Worm (Caenorhabditis elegans) whole organism, L1 larva: ENCODE results near the gene rfc-2.
A peak's percentile ranks its signal among the peaks of the same experiment; 100 is the strongest.

ENCODE experiments used
- C16A3.4 ChIP-seq: fragments of 150-350 bp; optimal IDR thresholded peaks from 2 replicates; lab custom pipeline; 2014; ENCODE audit warnings: missing biosample characterization, missing genetic modification characterization
- C34B4.2 ChIP-seq: sonication (generic microtip); optimal IDR thresholded peaks from 2 replicates; lab custom pipeline; 2017; ENCODE audit warnings: mild to moderate bottlenecking, missing genetic modification characterization, missing compliant biosample characterization
- F16B12.6 ChIP-seq: fragments of 150-350 bp; optimal IDR thresholded peaks from 2 replicates; lab custom pipeline; 2014; ENCODE audit warnings: missing biosample characterization, missing genetic modification characterization
- aha-1 ChIP-seq: fragments of 150-350 bp; optimal IDR thresholded peaks from 2 replicates; lab custom pipeline; 2014; ENCODE audit warnings: missing biosample characterization, missing genetic modification characterization
- alr-1 ChIP-seq: fragments of 200-800 bp; sonication (Bioruptor generic); optimal IDR thresholded peaks from 2 replicates; lab custom pipeline; 2018; ENCODE audit warnings: borderline replicate concordance, mild to moderate bottlenecking, missing genetic modification characterization, missing compliant biosample characterization
- aly-2 ChIP-seq: fragments of 150-350 bp; optimal IDR thresholded peaks from 2 replicates; lab custom pipeline; 2014; ENCODE audit warnings: missing biosample characterization, missing genetic modification characterization
- ama-1 ChIP-seq: fragments of 150-350 bp; optimal IDR thresholded peaks from 2 replicates; lab custom pipeline; 2014
- ceh-63 ChIP-seq: fragments of 200-800 bp; sonication (Bioruptor generic); optimal IDR thresholded peaks from 2 replicates; lab custom pipeline; 2018; ENCODE audit warnings: mild to moderate bottlenecking, missing genetic modification characterization, missing compliant biosample characterization
- ceh-8 ChIP-seq: fragments of 200-800 bp; sonication (Bioruptor generic); optimal IDR thresholded peaks from 2 replicates; lab custom pipeline; 2018; ENCODE audit warnings: mild to moderate bottlenecking, missing genetic modification characterization, moderate library complexity, missing compliant biosample characterization
- ceh-88 ChIP-seq: fragments of 200-800 bp; sonication (Bioruptor generic); IDR thresholded peaks from 2 replicates; pipeline ENCODE4 v1.3.6; 2022; ENCODE audit warnings: missing genetic modification characterization, missing compliant biosample characterization
- ceh-90 ChIP-seq: sonication (generic microtip); optimal IDR thresholded peaks from 2 replicates; lab custom pipeline; 2016; ENCODE audit warnings: missing genetic modification characterization, missing compliant biosample characterization
- ces-1 ChIP-seq: fragments of 150-350 bp; optimal IDR thresholded peaks from 2 replicates; lab custom pipeline; 2014; ENCODE audit warnings: missing biosample characterization, missing genetic modification reagents, missing genetic modification characterization
- dpl-1 ChIP-seq, 3 experiments: fragments of 150-350 bp in 2 of 3; sonication (generic microtip) in 1 of 3; optimal IDR thresholded peaks; 2 replicates each; lab custom pipeline; 2014 to 2017; ENCODE audit warnings: missing biosample characterization in 3 of 3, missing genetic modification characterization in 3 of 3, missing genetic modification reagents in 3 of 3
- dsc-1 ChIP-seq: sonication (generic microtip); optimal IDR thresholded peaks from 2 replicates; lab custom pipeline; 2016; ENCODE audit warnings: mild to moderate bottlenecking, missing genetic modification characterization, missing compliant biosample characterization
- egl-13 ChIP-seq: sonication (generic microtip); optimal IDR thresholded peaks from 2 replicates; lab custom pipeline; 2016; ENCODE audit warnings: missing genotype, missing genetic modification reagents, missing genetic modification characterization, missing compliant biosample characterization
- egl-27 ChIP-seq, 2 experiments: fragments of 150-350 bp in 1 of 2; sonication (generic microtip); optimal IDR thresholded peaks; 3 replicates each; lab custom pipeline; 2017 to 2018; ENCODE audit warnings: missing biosample characterization in 2 of 2, missing genetic modification characterization in 2 of 2, missing genetic modification reagents in 2 of 2
- elt-2 ChIP-seq: sonication (generic microtip); optimal IDR thresholded peaks from 2 replicates; lab custom pipeline; 2016; ENCODE audit warnings: missing genetic modification characterization, mild to moderate bottlenecking, inconsistent platforms, missing compliant biosample characterization, missing genetic modification reagents
- elt-3 ChIP-seq, 6 experiments: fragments of 150-350 bp in 1 of 6; sonication (generic microtip); optimal IDR thresholded peaks; 2 replicates each; lab custom pipeline; 2017 to 2018; ENCODE audit warnings: missing biosample characterization in 6 of 6, missing genetic modification characterization in 6 of 6, inconsistent platforms in 1 of 6
- fkh-10 ChIP-seq: sonication (generic microtip); optimal IDR thresholded peaks from 2 replicates; lab custom pipeline; 2017; ENCODE audit warnings: missing biosample characterization, missing genetic modification reagents, missing genetic modification characterization
- fkh-4 ChIP-seq: sonication (generic microtip); optimal IDR thresholded peaks from 2 replicates; lab custom pipeline; 2016; ENCODE audit warnings: missing compliant biosample characterization, missing genetic modification characterization, borderline replicate concordance
- fkh-8 ChIP-seq: sonication (generic microtip); optimal IDR thresholded peaks from 2 replicates; lab custom pipeline; 2016; ENCODE audit warnings: mild to moderate bottlenecking, missing genetic modification characterization, missing compliant biosample characterization
- fos-1 ChIP-seq: fragments of 150-350 bp; optimal IDR thresholded peaks from 2 replicates; lab custom pipeline; 2014; ENCODE audit warnings: missing biosample characterization, missing genetic modification characterization
- hlh-17 ChIP-seq: fragments of 200-800 bp; sonication (Bioruptor generic); optimal IDR thresholded peaks from 2 replicates; lab custom pipeline; 2018; ENCODE audit warnings: missing genetic modification characterization, mild to moderate bottlenecking, missing compliant biosample characterization, moderate library complexity, borderline replicate concordance
- hpl-2 ChIP-seq: fragments of 150-350 bp; optimal IDR thresholded peaks from 2 replicates; lab custom pipeline; 2014; ENCODE audit warnings: missing biosample characterization, missing genetic modification reagents, missing genetic modification characterization
- irx-1 ChIP-seq: sonication (generic microtip); optimal IDR thresholded peaks from 2 replicates; lab custom pipeline; 2016; ENCODE audit warnings: missing genetic modification characterization, missing compliant biosample characterization
- isw-1 ChIP-seq: fragments of 200-800 bp; sonication (Bioruptor generic); IDR thresholded peaks from 2 replicates; pipeline ENCODE4 v1.3.6; 2022; ENCODE audit warnings: missing genetic modification characterization, missing compliant biosample characterization
- jun-1 ChIP-seq: fragments of 150-350 bp; optimal IDR thresholded peaks from 2 replicates; lab custom pipeline; 2014; ENCODE audit warnings: missing biosample characterization, missing genetic modification reagents, missing genetic modification characterization
- lin-13 ChIP-seq: fragments of 150-350 bp; optimal IDR thresholded peaks from 2 replicates; lab custom pipeline; 2014; ENCODE audit warnings: missing biosample characterization, missing genetic modification reagents, missing genetic modification characterization
- lin-15B ChIP-seq: fragments of 150-350 bp; sonication (generic microtip); optimal IDR thresholded peaks from 3 replicates; lab custom pipeline; 2014; ENCODE audit warnings: missing biosample characterization, missing genetic modification characterization
- lin-35 ChIP-seq, 2 experiments: fragments of 150-350 bp; optimal IDR thresholded peaks; 2 replicates each; lab custom pipeline; 2014; ENCODE audit warnings: missing biosample characterization in 2 of 2, missing genetic modification characterization in 2 of 2, missing genetic modification reagents in 2 of 2
- lin-39 ChIP-seq: fragments of 150-350 bp; optimal IDR thresholded peaks from 2 replicates; lab custom pipeline; 2014; ENCODE audit warnings: missing biosample characterization, missing genetic modification reagents, missing genetic modification characterization
- mab-9 ChIP-seq: fragments of 200-800 bp; sonication (Bioruptor generic); IDR thresholded peaks from 2 replicates; pipeline ENCODE4 v1.3.6; 2022; ENCODE audit warnings: missing genetic modification reagents, missing genetic modification characterization, missing compliant biosample characterization
- mdl-1 ChIP-seq, 2 experiments: fragments of 150-350 bp; optimal IDR thresholded peaks; 2 replicates each; lab custom pipeline; 2014 to 2017; ENCODE audit warnings: missing biosample characterization in 2 of 2, missing genetic modification characterization in 2 of 2, inconsistent platforms in 1 of 2
- mef-2 ChIP-seq: fragments of 150-350 bp; optimal IDR thresholded peaks from 2 replicates; lab custom pipeline; 2014; ENCODE audit warnings: missing biosample characterization, missing genetic modification characterization
- mep-1 ChIP-seq: fragments of 150-350 bp; optimal IDR thresholded peaks from 2 replicates; lab custom pipeline; 2014; ENCODE audit warnings: missing biosample characterization, missing genetic modification characterization
- nhr-19 ChIP-seq: fragments of 200-800 bp; sonication (Bioruptor generic); conservative IDR thresholded peaks from 2 replicates; pipeline ENCODE4 v1.3.6; 2022; ENCODE audit warnings: missing genetic modification characterization, missing compliant biosample characterization
- nhr-20 ChIP-seq: sonication (generic microtip); optimal IDR thresholded peaks from 2 replicates; lab custom pipeline; 2016; ENCODE audit warnings: mild to moderate bottlenecking, missing genetic modification characterization, missing compliant biosample characterization
- nhr-28 ChIP-seq: fragments of 150-350 bp; optimal IDR thresholded peaks from 2 replicates; lab custom pipeline; 2014; ENCODE audit warnings: missing biosample characterization, missing genetic modification characterization
- nhr-76 ChIP-seq: sonication (generic microtip); optimal IDR thresholded peaks from 2 replicates; lab custom pipeline; 2017; ENCODE audit warnings: missing biosample characterization, missing genetic modification characterization
- nhr-77 ChIP-seq: fragments of 150-350 bp; optimal IDR thresholded peaks from 2 replicates; lab custom pipeline; 2014; ENCODE audit warnings: missing biosample characterization, missing genetic modification characterization
- nhr-84 ChIP-seq: sonication (generic microtip); optimal IDR thresholded peaks from 2 replicates; lab custom pipeline; 2017; ENCODE audit warnings: missing biosample characterization, missing genetic modification characterization
- nhr-85 ChIP-seq: sonication (generic microtip); peaks from one replicate; lab custom pipeline; 2016; ENCODE audit warnings: missing genetic modification characterization, inconsistent platforms, missing compliant biosample characterization
- nhr-90 ChIP-seq: sonication (generic microtip); optimal IDR thresholded peaks from 2 replicates; lab custom pipeline; 2016; ENCODE audit warnings: mild to moderate bottlenecking, missing genetic modification characterization, missing compliant biosample characterization; ENCODE audit not compliant: poor library complexity
- pag-3 ChIP-seq: sonication (generic microtip); optimal IDR thresholded peaks from 2 replicates; lab custom pipeline; 2017; ENCODE audit warnings: missing genetic modification characterization, mild to moderate bottlenecking, missing compliant biosample characterization, antibody characterized with exemption, borderline replicate concordance; ENCODE audit not compliant: insufficient read depth
- pqm-1 ChIP-seq: sonication (generic microtip); optimal IDR thresholded peaks from 3 replicates; lab custom pipeline; 2017; ENCODE audit warnings: missing biosample characterization, missing genetic modification characterization
- skn-1 ChIP-seq: fragments of 150-350 bp; optimal IDR thresholded peaks from 2 replicates; lab custom pipeline; 2014; ENCODE audit warnings: missing biosample characterization, missing genetic modification characterization
- snpc-4 ChIP-seq: fragments of 150-350 bp; optimal IDR thresholded peaks from 2 replicates; lab custom pipeline; 2014; ENCODE audit warnings: missing biosample characterization, missing genetic modification characterization
- sptf-1 ChIP-seq: fragments of 150-350 bp; optimal IDR thresholded peaks from 2 replicates; lab custom pipeline; 2014; ENCODE audit warnings: missing biosample characterization, missing genetic modification characterization
- swsn-7 ChIP-seq: sonication (generic microtip); optimal IDR thresholded peaks from 2 replicates; lab custom pipeline; 2016; ENCODE audit warnings: missing genetic modification characterization, missing compliant biosample characterization
- tbx-2 ChIP-seq: sonication (generic microtip); optimal IDR thresholded peaks from 2 replicates; lab custom pipeline; 2016; ENCODE audit warnings: missing genetic modification characterization, missing compliant biosample characterization
- tlp-1 ChIP-seq: fragments of 150-350 bp; optimal IDR thresholded peaks from 2 replicates; lab custom pipeline; 2014; ENCODE audit warnings: missing biosample characterization, missing genetic modification characterization
- unc-30 ChIP-seq: sonication (generic microtip); optimal IDR thresholded peaks from 2 replicates; lab custom pipeline; 2017; ENCODE audit warnings: missing biosample characterization, missing genetic modification characterization
- unc-98 ChIP-seq: fragments of 200-800 bp; sonication (Bioruptor generic); IDR thresholded peaks from 2 replicates; pipeline ENCODE4 v1.3.6; 2022; ENCODE audit warnings: missing genetic modification characterization, missing compliant biosample characterization
- zip-4 ChIP-seq: fragments of 200-800 bp; sonication (Bioruptor generic); optimal IDR thresholded peaks from 2 replicates; lab custom pipeline; 2018; ENCODE audit warnings: mild to moderate bottlenecking, missing genetic modification characterization, moderate library complexity, missing compliant biosample characterization
- ztf-4 ChIP-seq: fragments of 150-350 bp; optimal IDR thresholded peaks from 2 replicates; lab custom pipeline; 2014; ENCODE audit warnings: missing biosample characterization, missing genetic modification characterization

Gene rfc-2

ce11 chrIV:1389021-1389420 lies 41.9 kb downstream of the rfc-2 start (continued):
- TF ChIP-seq lin-13 (GFP tag; lab: Kevin White, UChicago) (no peak), fos-1 (tag; lab: Kevin White, UChicago) (no peak), mdl-1 (tag; optimal IDR thresholded peaks at IDR 0.05; lab: Kevin White, UChicago) (peak in 1 of 2 experiments; percentile 3), C34B4.2 (tag; lab: Kevin White, UChicago) (no peak), pag-3 (tag; lab: Kevin White, UChicago) (no peak), elt-3 (tag; optimal IDR thresholded peaks at IDR 0.05; lab: Kevin White, UChicago) (no peak), lin-39 (tag; lab: Kevin White, UChicago) (no peak), swsn-7 (tag; lab: Kevin White, UChicago) (peak; percentile 9), nhr-19 (peak; percentile 28), nhr-85 (tag; lab: Kevin White, UChicago) (peak; percentile 89), isw-1 (no peak), tbx-2 (no peak), mep-1 (peak; percentile 7), pqm-1 (tag; lab: Kevin White, UChicago) (no peak), C16A3.4 (no peak), ceh-8 (GFP tag; lab: Kevin White, UChicago) (no peak), fkh-8 (tag; lab: Kevin White, UChicago) (no peak), fkh-4 (no peak), elt-2 (tag; lab: Kevin White, UChicago) (no peak), irx-1 (tag; lab: Kevin White, UChicago) (no peak), ceh-63 (GFP tag; lab: Kevin White, UChicago) (no peak), ces-1 (no peak), nhr-84 (tag; lab: Kevin White, UChicago) (no peak), skn-1 (no peak), nhr-76 (tag; lab: Kevin White, UChicago) (no peak), dsc-1 (no peak), snpc-4 (tag; lab: Kevin White, UChicago) (no peak), alr-1 (tag; lab: Kevin White, UChicago) (no peak), nhr-90 (tag; lab: Kevin White, UChicago) (peak; percentile 41), nhr-28 (tag; lab: Kevin White, UChicago) (no peak), unc-30 (tag; lab: Kevin White, UChicago) (no peak), dpl-1 (GFP tag; optimal IDR thresholded peaks at IDR 0.05; lab: Kevin White, UChicago) (peak in 1 of 3 experiments; percentile 24), aha-1 (tag; lab: Kevin White, UChicago) (no peak), jun-1 (no peak), fkh-10 (GFP tag; lab: Kevin White, UChicago) (no peak), egl-13 (tag; lab: Kevin White, UChicago) (no peak), tlp-1 (tag; lab: Kevin White, UChicago) (no peak), egl-27 (tag; optimal IDR thresholded peaks at IDR 0.05; lab: Kevin White, UChicago) (no peak), ceh-90 (tag; lab: Kevin White, UChicago) (no peak), sptf-1 (tag; lab: Kevin White, UChicago) (no peak), zip-4 (GFP tag; lab: Kevin White, UChicago) (no peak), hpl-2 (no peak), hlh-17 (no peak), F16B12.6 (tag; lab: Kevin White, UChicago) (no peak), aly-2 (no peak), ama-1 (no peak), lin-15B (tag; lab: Kevin White, UChicago) (no peak), ceh-88 (no peak), nhr-77 (tag; lab: Kevin White, UChicago) (no peak), mef-2 (tag; lab: Kevin White, UChicago) (no peak), ztf-4 (tag; lab: Kevin White, UChicago) (no peak), lin-35 (GFP tag; optimal IDR thresholded peaks at IDR 0.05; lab: Kevin White, UChicago) (no peak), mab-9 (no peak), nhr-20 (tag; lab: Kevin White, UChicago) (peak; percentile 71), unc-98 (GFP tag; lab: Robert Waterston, UW) (no peak)
